Fruit fly (Drosophila melanogaster) whole organism, embryonic: ENCODE results near the gene east.

ENCODE experiments used
- Adf1 ChIP-seq: fragments of 200-800 bp; sonication (Bioruptor generic); IDR thresholded peaks from 2 replicates; pipeline ENCODE4 v1.3.6; 2022; ENCODE audit warnings: missing biosample characterization, missing genetic modification characterization
- CG11456 ChIP-seq: fragments of 200-800 bp; sonication (Bioruptor generic); IDR thresholded peaks from 3 replicates; pipeline ENCODE4 v1.3.6; 2022; ENCODE audit warnings: missing biosample characterization, missing genetic modification characterization
- CG12299 ChIP-seq: fragments of 200-800 bp; sonication (Bioruptor generic); optimal IDR thresholded peaks from 2 replicates; lab custom pipeline; 2018; ENCODE audit warnings: missing biosample characterization, mild to moderate bottlenecking, missing genetic modification characterization
- CG2875 ChIP-seq: fragments of 200-800 bp; sonication (Bioruptor generic); optimal IDR thresholded peaks from 2 replicates; lab custom pipeline; 2017; ENCODE audit warnings: missing biosample characterization, mild to moderate bottlenecking, missing genetic modification characterization, missing genetic modification reagents
- CG43689 ChIP-seq: fragments of 200-800 bp; sonication (Bioruptor generic); IDR thresholded peaks from 2 replicates; pipeline ENCODE4 v1.3.6; 2022; ENCODE audit warnings: missing biosample characterization, missing genetic modification characterization
- Lpt ChIP-seq: fragments of >200 bp; optimal IDR thresholded peaks from 2 replicates; lab custom pipeline; 2018; ENCODE audit warnings: missing biosample characterization, missing genetic modification characterization
- Oli ChIP-seq: fragments of 200-800 bp; sonication (Bioruptor generic); optimal IDR thresholded peaks from 2 replicates; lab custom pipeline; 2018; ENCODE audit warnings: missing biosample characterization, mild to moderate bottlenecking, missing genetic modification characterization, moderate library complexity
- az2 ChIP-seq: fragments of 200-800 bp; sonication (Bioruptor generic); optimal IDR thresholded peaks from 3 replicates; lab custom pipeline; 2016; ENCODE audit warnings: missing biosample characterization, missing genetic modification characterization
- croc ChIP-seq: fragments of 200-800 bp; sonication (Bioruptor generic); conservative IDR thresholded peaks from 3 replicates; pipeline ENCODE4 v1.3.6; 2022; ENCODE audit warnings: missing biosample characterization, missing genetic modification characterization
- lmd ChIP-seq: fragments of 200-800 bp; sonication (Bioruptor generic); IDR thresholded peaks from 2 replicates; pipeline ENCODE4 v1.3.6; 2022; ENCODE audit warnings: missing biosample characterization, missing genetic modification characterization
- tgo ChIP-seq: fragments of 200-800 bp; sonication (Bioruptor generic); IDR thresholded peaks from 3 replicates; pipeline ENCODE4 v1.3.6; 2022; ENCODE audit warnings: missing biosample characterization, missing genetic modification characterization

dm6 chrX:2012121-2012452, 1.4 kb downstream of the east start:
- TF ChIP-seq Adf1 (GFP tag; lab: Robert Waterston, UW) (no peak; the same call in 1 of the 2 replicates), lmd (GFP tag; lab: Robert Waterston, UW) (no peak), croc (no peak), CG2875 (GFP tag; lab: Kevin White, UChicago) (no peak), Lpt (GFP tag; lab: Kevin White, UChicago) (no peak), CG12299 (peak; percentile 39), CG11456 (GFP tag; lab: Robert Waterston, UW) (no peak), Oli (tag; lab: Kevin White, UChicago) (no peak), az2 (GFP tag; lab: Kevin White, UChicago) (no peak), CG43689 (GFP tag; lab: Robert Waterston, UW) (no peak), tgo (GFP tag; lab: Robert Waterston, UW) (no peak)
